Worm (Caenorhabditis elegans) whole organism, L3 larva: ENCODE data around the gene rib-2.
A peak's percentile ranks its signal among the peaks of the same experiment; 100 is the strongest.

ENCODE experiments used
- R02D3.7 ChIP-seq: fragments of 150-350 bp; optimal IDR thresholded peaks from 2 replicates; lab custom pipeline; 2014; ENCODE audit warnings: missing biosample characterization, missing genetic modification characterization
- ZK546.5 ChIP-seq: sonication (generic microtip); optimal IDR thresholded peaks from 2 replicates; lab custom pipeline; 2017; ENCODE audit warnings: missing biosample characterization, missing genetic modification characterization
- aly-2 ChIP-seq: fragments of 150-350 bp; optimal IDR thresholded peaks from 2 replicates; lab custom pipeline; 2014; ENCODE audit warnings: missing biosample characterization, missing genetic modification characterization
- ama-1 ChIP-seq: fragments of 150-350 bp; optimal IDR thresholded peaks from 2 replicates; lab custom pipeline; 2018
- ceh-16 ChIP-seq: sonication (generic microtip); optimal IDR thresholded peaks from 2 replicates; lab custom pipeline; 2017; ENCODE audit warnings: missing biosample characterization, missing genetic modification characterization
- ceh-28 ChIP-seq: fragments of 150-350 bp; optimal IDR thresholded peaks from 2 replicates; lab custom pipeline; 2014; ENCODE audit warnings: missing biosample characterization, missing genetic modification reagents, missing genetic modification characterization
- ceh-82 ChIP-seq: fragments of 150-350 bp; optimal IDR thresholded peaks from 2 replicates; lab custom pipeline; 2014; ENCODE audit warnings: missing biosample characterization, missing genetic modification characterization
- ceh-9 ChIP-seq: sonication (generic microtip); optimal IDR thresholded peaks from 2 replicates; lab custom pipeline; 2018; ENCODE audit warnings: missing biosample characterization, missing genetic modification characterization
- daf-12 ChIP-seq: fragments of 150-350 bp; optimal IDR thresholded peaks from 2 replicates; lab custom pipeline; 2014; ENCODE audit warnings: missing biosample characterization, missing genetic modification reagents, missing genetic modification characterization
- egl-27 ChIP-seq: sonication (generic microtip); optimal IDR thresholded peaks from 4 replicates; lab custom pipeline; 2017; ENCODE audit warnings: missing biosample characterization, missing genetic modification reagents, missing genetic modification characterization
- egl-5 ChIP-seq: fragments of 150-350 bp; optimal IDR thresholded peaks from 2 replicates; lab custom pipeline; 2017; ENCODE audit warnings: missing biosample characterization, missing genetic modification reagents, missing genetic modification characterization, inconsistent platforms
- elt-1 ChIP-seq: fragments of 150-350 bp; optimal IDR thresholded peaks from 2 replicates; lab custom pipeline; 2014; ENCODE audit warnings: missing biosample characterization, missing genetic modification characterization
- elt-2 ChIP-seq: sonication (generic microtip); optimal IDR thresholded peaks from 2 replicates; lab custom pipeline; 2016; ENCODE audit warnings: missing genetic modification reagents, mild to moderate bottlenecking, missing genetic modification characterization, missing compliant biosample characterization
- elt-3 ChIP-seq, 3 experiments: fragments of 150-350 bp in 1 of 3; sonication (generic microtip) in 2 of 3; optimal IDR thresholded peaks; 2 replicates in 2 of 3; 4 replicates in 1 of 3; lab custom pipeline; 2014 to 2017; ENCODE audit warnings: missing biosample characterization in 3 of 3, missing genetic modification characterization in 3 of 3
- eor-1 ChIP-seq, 2 experiments: fragments of 150-350 bp; optimal IDR thresholded peaks; 2 replicates each; lab custom pipeline; 2014 to 2018; ENCODE audit warnings: missing biosample characterization in 2 of 2, missing genetic modification characterization in 2 of 2
- fkh-2 ChIP-seq: fragments of 150-350 bp; optimal IDR thresholded peaks from 2 replicates; lab custom pipeline; 2014; ENCODE audit warnings: missing biosample characterization, missing genetic modification reagents, missing genetic modification characterization
- jun-1 ChIP-seq: fragments of 150-350 bp; optimal IDR thresholded peaks from 2 replicates; lab custom pipeline; 2014; ENCODE audit warnings: missing biosample characterization, missing genetic modification reagents, missing genetic modification characterization
- lin-15B ChIP-seq: fragments of 150-350 bp; optimal IDR thresholded peaks from 2 replicates; lab custom pipeline; 2014; ENCODE audit warnings: missing biosample characterization, missing genetic modification characterization
- lin-39 ChIP-seq: fragments of 150-350 bp; optimal IDR thresholded peaks from 2 replicates; lab custom pipeline; 2018; ENCODE audit warnings: missing biosample characterization, missing genetic modification reagents, missing genetic modification characterization
- lsy-12 ChIP-seq: sonication (generic microtip); optimal IDR thresholded peaks from 2 replicates; lab custom pipeline; 2016; ENCODE audit warnings: mild to moderate bottlenecking, missing genetic modification characterization, missing compliant biosample characterization
- mdl-1 ChIP-seq: fragments of 150-350 bp; optimal IDR thresholded peaks from 2 replicates; lab custom pipeline; 2014; ENCODE audit warnings: missing biosample characterization, missing genetic modification characterization
- mml-1 ChIP-seq: fragments of 150-350 bp; sonication (generic microtip); optimal IDR thresholded peaks from 3 replicates; lab custom pipeline; 2014; ENCODE audit warnings: missing biosample characterization, missing genetic modification characterization
- nhr-12 ChIP-seq: fragments of 150-350 bp; optimal IDR thresholded peaks from 2 replicates; lab custom pipeline; 2014; ENCODE audit warnings: missing biosample characterization, missing genetic modification characterization
- nhr-23 ChIP-seq: fragments of 150-350 bp; optimal IDR thresholded peaks from 2 replicates; lab custom pipeline; 2014; ENCODE audit warnings: missing biosample characterization, missing genetic modification reagents, missing genetic modification characterization
- nhr-237 ChIP-seq: fragments of 150-350 bp; optimal IDR thresholded peaks from 2 replicates; lab custom pipeline; 2014; ENCODE audit warnings: missing biosample characterization, missing genetic modification characterization
- nhr-25 ChIP-seq: sonication (generic microtip); optimal IDR thresholded peaks from 2 replicates; lab custom pipeline; 2017; ENCODE audit warnings: missing biosample characterization, missing genetic modification characterization
- nhr-67 ChIP-seq: fragments of 150-350 bp; optimal IDR thresholded peaks from 2 replicates; lab custom pipeline; 2014; ENCODE audit warnings: missing biosample characterization, missing genetic modification characterization
- nhr-76 ChIP-seq: fragments of 150-350 bp; sonication (generic microtip); optimal IDR thresholded peaks from 5 replicates; lab custom pipeline; 2014; ENCODE audit warnings: missing biosample characterization, missing genetic modification characterization
- pqm-1 ChIP-seq: fragments of 150-350 bp; optimal IDR thresholded peaks from 2 replicates; lab custom pipeline; 2017; ENCODE audit warnings: missing biosample characterization, missing genetic modification characterization, inconsistent platforms
- sea-2 ChIP-seq: fragments of 150-350 bp; sonication (generic microtip); optimal IDR thresholded peaks from 4 replicates; lab custom pipeline; 2014; ENCODE audit warnings: missing biosample characterization, missing genetic modification reagents, missing genetic modification characterization
- snpc-4 ChIP-seq: fragments of 150-350 bp; optimal IDR thresholded peaks from 2 replicates; lab custom pipeline; 2014; ENCODE audit warnings: missing biosample characterization, missing genetic modification characterization
- unc-39 ChIP-seq: sonication (generic microtip); optimal IDR thresholded peaks from 4 replicates; lab custom pipeline; 2017; ENCODE audit warnings: missing biosample characterization, missing genetic modification characterization
- unc-62 ChIP-seq: fragments of 150-350 bp; sonication (generic microtip); optimal IDR thresholded peaks from 4 replicates; lab custom pipeline; 2014; ENCODE audit warnings: missing biosample characterization, missing genetic modification reagents, missing genetic modification characterization
- ztf-4 ChIP-seq: fragments of 150-350 bp; optimal IDR thresholded peaks from 2 replicates; lab custom pipeline; 2014; ENCODE audit warnings: missing biosample characterization, missing genetic modification characterization

rib-2 gene

DNA sequence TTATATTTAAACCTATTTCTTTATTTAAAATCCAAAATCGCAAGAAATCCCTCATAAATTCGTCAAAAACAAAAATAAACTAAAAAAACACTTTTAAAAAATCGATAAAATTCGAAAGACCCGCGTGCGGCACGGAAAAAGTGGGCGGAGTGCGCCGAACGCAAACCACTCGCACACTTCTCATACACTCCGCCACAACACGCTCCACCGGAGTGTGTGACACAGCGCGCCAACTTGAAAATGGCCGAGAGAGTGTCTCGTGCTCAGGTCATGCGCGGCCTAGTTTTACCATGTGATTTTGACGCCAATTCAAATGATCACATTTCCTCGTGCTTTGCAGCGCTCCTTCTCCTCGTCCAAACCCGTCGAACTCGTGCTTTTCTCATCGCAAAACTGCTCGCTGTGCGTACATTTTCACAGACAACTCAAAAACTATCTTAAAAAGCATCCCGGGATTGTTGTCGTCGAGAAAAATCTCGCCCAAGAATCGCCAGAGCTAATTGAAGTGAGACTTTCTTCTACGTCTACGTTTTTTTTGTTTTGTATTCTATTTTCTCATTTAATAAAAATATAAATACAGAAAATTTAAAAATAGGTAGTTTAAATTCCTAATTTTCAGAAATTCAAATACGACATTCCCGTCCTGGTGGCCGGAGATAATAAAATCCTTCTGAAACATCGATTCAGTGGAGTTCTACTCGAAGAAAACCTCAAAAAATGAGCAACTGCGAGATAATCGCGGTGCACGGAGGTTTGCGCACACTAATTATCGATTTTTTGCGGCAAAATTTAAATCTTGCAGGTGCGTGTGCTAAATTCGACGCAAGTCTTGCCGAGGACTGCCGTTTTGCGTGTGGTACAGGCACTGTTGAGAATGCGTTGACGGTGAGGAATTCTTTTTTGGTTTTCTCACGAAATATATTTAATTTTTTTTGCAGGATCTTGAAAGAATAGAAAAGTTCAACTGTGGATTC, 16.7 kb downstream of the rib-2 start, which contains the start of gene tasp-1 (continued):
- peak; percentile 98 for TF ChIP-seq R02D3.7
- peak; percentile 77 for TF ChIP-seq ceh-16 (tag; lab: Kevin White, UChicago)
- peak; percentile 97 for TF ChIP-seq pqm-1
- peak; percentile 100 for TF ChIP-seq nhr-25 (tag; lab: Kevin White, UChicago)
- TF ChIP-seq jun-1 (tag; lab: Kevin White, UChicago): peak; percentile 100
- TF ChIP-seq lin-39 (tag; lab: Kevin White, UChicago): peak; percentile 100
- peak; percentile 100 for TF ChIP-seq lin-15B
- peak; percentile 99 for TF ChIP-seq ceh-28 (tag; lab: Kevin White, UChicago)
- peak; percentile 94 for TF ChIP-seq nhr-76
- TF ChIP-seq ztf-4 (tag; lab: Kevin White, UChicago): peak; percentile 96
- TF ChIP-seq elt-1: peak; percentile 94

DNA sequence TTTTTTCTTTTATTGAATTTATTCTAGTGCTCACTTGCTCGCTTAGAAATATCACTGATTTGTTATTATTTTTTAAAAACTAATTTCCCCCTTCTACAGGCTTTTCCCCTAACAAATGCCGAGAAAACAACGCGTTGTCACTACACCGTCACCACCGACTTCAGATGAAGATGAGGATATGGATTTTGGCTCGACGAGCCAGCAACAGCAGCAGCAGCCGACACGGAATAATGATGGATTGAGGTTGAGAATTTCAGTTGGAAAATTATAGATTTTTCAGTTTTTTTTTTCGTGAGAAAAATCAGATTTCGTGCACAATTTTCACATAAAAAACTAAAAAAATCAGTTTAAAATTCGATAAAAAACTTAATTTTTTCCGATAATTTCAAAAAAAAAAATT, 20.4 kb downstream of the rib-2 start, which contains the start of gene dpy-28:
TSS of gene dpy-28 (plus strand) at position 100 of the 400 bp plus-strand sequence.
- TF ChIP-seq unc-39 (tag; lab: Kevin White, UChicago): no peak
- TF ChIP-seq ceh-82: no peak
- TF ChIP-seq unc-62 (GFP tag; lab: Kevin White, UChicago): no peak
- TF ChIP-seq elt-2 (tag; lab: Kevin White, UChicago): peak; percentile 5
- TF ChIP-seq nhr-23 (tag; lab: Kevin White, UChicago): no peak
- no peak for TF ChIP-seq ceh-28 (tag; lab: Kevin White, UChicago)
- TF ChIP-seq eor-1 (tag; optimal IDR thresholded peaks at IDR 0.05; lab: Kevin White, UChicago): no peak
- peak; percentile 23 for TF ChIP-seq lsy-12 (tag; lab: Kevin White, UChicago)
- TF ChIP-seq aly-2 (tag; lab: Kevin White, UChicago): no peak
- no peak for TF ChIP-seq daf-12 (tag; lab: Kevin White, UChicago)
- no peak for TF ChIP-seq lin-39 (tag; lab: Kevin White, UChicago)
- no peak for TF ChIP-seq sea-2 (GFP tag; lab: Kevin White, UChicago)
- TF ChIP-seq mml-1 (tag; lab: Kevin White, UChicago): no peak
- TF ChIP-seq ama-1 (lab: Kevin White, UChicago): peak; percentile 66
- no peak for TF ChIP-seq ZK546.5 (tag; lab: Kevin White, UChicago)
- TF ChIP-seq nhr-237: no peak
- no peak for TF ChIP-seq mdl-1 (tag; lab: Kevin White, UChicago)
- no peak for TF ChIP-seq nhr-67 (tag; lab: Kevin White, UChicago)
- TF ChIP-seq fkh-2 (tag; lab: Kevin White, UChicago): no peak

- TF ChIP-seq nhr-76 (no peak), lin-39 (tag; lab: Kevin White, UChicago) (no peak), elt-2 (tag; lab: Kevin White, UChicago) (no peak), ZK546.5 (tag; lab: Kevin White, UChicago) (no peak), unc-39 (tag; lab: Kevin White, UChicago) (no peak), ceh-16 (tag; lab: Kevin White, UChicago) (no peak), mml-1 (tag; lab: Kevin White, UChicago) (no peak), nhr-12 (tag; lab: Kevin White, UChicago) (no peak), nhr-67 (tag; lab: Kevin White, UChicago) (no peak)
Observed at ce11 chrIII:10769693-10770092, 27.1 kb downstream of the rib-2 start.

DNA sequence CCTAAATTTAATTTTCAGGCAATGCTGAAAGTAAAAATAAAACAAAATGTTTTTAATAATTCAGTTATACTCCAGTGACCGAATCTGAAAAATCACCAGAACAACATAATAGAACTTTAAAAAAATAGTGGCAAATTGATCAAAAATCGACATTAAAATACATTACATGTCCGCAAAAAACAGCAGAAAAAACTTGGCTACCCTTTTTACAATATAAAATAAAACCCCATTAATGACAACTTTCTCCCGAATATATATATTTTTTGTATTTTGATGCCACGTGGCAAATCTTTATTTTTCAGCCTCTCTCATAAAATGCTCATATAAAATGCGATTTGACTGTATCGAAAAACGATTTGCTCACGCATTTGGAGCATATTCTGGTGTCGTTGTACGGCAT, 38.9 kb downstream of the rib-2 start, which contains the start of gene ptr-19:
TSS of gene ptr-19 (plus strand) at position 301 of the 400 bp plus-strand sequence.
- TF ChIP-seq lin-39 (tag; lab: Kevin White, UChicago): no peak
- no peak for TF ChIP-seq lsy-12 (tag; lab: Kevin White, UChicago)
- no peak for TF ChIP-seq daf-12 (tag; lab: Kevin White, UChicago)
- no peak for TF ChIP-seq ceh-9 (tag; lab: Kevin White, UChicago)
- TF ChIP-seq ceh-28 (tag; lab: Kevin White, UChicago): no peak
- TF ChIP-seq aly-2 (tag; lab: Kevin White, UChicago): no peak
- TF ChIP-seq ztf-4 (tag; lab: Kevin White, UChicago): no peak
- TF ChIP-seq egl-27 (tag; lab: Kevin White, UChicago): no peak
- TF ChIP-seq mml-1 (tag; lab: Kevin White, UChicago): no peak
- TF ChIP-seq ZK546.5 (tag; lab: Kevin White, UChicago): no peak
- no peak for TF ChIP-seq snpc-4 (tag; lab: Kevin White, UChicago)
- no peak for TF ChIP-seq lin-15B
- no peak for TF ChIP-seq nhr-67 (tag; lab: Kevin White, UChicago)
- no peak for TF ChIP-seq nhr-23 (tag; lab: Kevin White, UChicago)
- TF ChIP-seq elt-3 (tag; optimal IDR thresholded peaks at IDR 0.05; lab: Kevin White, UChicago): no peak
- no peak for TF ChIP-seq nhr-12 (tag; lab: Kevin White, UChicago)
- no peak for TF ChIP-seq egl-5
- TF ChIP-seq ama-1 (lab: Kevin White, UChicago): no peak
